Fruit fly (Drosophila melanogaster): ENCODE data around the gene Reg-2.
A peak's percentile ranks its signal among the peaks of the same experiment; 100 is the strongest.

Gene Reg-2

DNA sequence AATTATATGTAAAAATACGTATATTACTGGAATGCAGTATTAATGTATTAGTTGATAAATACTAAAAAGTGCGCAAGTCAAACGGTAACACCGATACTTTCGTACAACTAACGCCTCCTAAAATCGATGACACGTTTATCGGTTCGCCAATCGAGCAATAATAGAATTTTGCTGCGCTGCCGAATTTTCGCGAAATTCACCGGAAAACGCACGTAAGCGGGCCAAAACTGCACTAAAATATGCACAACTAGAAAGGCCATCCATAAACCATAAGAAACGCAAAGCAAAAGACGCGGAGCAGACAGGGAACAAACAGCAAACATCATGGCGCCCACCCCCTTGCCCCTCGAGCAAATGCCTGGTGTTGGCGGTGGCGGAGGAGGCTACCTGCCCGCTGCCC lies 13.3 kb downstream of the Reg-2 start, which contains the start of gene MED14:
Gene MED14 (plus strand): TSS at position 145 of the 400 bp plus-strand sequence.
- no peak for TF ChIP-seq noc (tag; optimal IDR thresholded peaks at IDR 0.05)

DNA sequence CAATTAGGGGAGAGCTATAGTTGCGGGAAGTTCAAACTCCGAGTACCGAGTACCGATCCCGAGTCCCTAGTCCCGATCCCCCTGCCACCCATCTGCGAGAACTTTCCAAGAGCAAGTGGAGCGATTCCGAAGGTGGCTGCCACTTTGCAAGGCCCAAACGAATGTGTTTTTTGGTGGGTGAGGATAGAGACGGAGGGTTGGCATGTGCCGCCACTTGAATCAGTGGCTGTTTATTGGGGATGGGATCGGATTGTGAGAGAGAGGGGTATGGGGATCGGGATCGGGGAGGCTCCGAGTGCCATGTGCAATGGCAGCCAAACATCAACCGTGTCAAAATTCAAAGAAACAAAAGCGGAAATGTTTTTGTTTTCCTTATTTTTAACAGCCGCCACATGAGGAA lies 14.1 kb downstream of the Reg-2 start:
- TF ChIP-seq noc (tag; optimal IDR thresholded peaks at IDR 0.05), result no peak

DNA sequence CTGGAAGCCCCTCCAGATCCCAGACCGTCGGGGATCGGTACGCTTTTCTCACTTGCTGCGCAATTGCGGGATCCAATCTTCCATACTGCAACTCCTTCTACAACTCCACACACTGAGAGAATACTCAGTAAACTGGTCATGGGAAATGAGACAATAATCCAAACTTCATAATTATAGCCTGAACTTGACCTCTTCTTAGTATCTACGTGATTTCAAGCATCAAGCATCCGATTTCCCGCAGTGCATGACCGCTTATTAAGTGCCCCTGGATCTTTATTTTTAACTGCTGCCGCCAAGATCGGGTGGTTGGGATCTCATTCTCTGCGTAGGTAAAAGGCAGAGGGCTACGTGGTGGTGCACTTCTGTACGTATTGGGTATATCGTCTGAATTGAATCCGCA lies 15.0 kb downstream of the Reg-2 start:
- TF ChIP-seq noc (tag; optimal IDR thresholded peaks at IDR 0.05), result no peak

DNA sequence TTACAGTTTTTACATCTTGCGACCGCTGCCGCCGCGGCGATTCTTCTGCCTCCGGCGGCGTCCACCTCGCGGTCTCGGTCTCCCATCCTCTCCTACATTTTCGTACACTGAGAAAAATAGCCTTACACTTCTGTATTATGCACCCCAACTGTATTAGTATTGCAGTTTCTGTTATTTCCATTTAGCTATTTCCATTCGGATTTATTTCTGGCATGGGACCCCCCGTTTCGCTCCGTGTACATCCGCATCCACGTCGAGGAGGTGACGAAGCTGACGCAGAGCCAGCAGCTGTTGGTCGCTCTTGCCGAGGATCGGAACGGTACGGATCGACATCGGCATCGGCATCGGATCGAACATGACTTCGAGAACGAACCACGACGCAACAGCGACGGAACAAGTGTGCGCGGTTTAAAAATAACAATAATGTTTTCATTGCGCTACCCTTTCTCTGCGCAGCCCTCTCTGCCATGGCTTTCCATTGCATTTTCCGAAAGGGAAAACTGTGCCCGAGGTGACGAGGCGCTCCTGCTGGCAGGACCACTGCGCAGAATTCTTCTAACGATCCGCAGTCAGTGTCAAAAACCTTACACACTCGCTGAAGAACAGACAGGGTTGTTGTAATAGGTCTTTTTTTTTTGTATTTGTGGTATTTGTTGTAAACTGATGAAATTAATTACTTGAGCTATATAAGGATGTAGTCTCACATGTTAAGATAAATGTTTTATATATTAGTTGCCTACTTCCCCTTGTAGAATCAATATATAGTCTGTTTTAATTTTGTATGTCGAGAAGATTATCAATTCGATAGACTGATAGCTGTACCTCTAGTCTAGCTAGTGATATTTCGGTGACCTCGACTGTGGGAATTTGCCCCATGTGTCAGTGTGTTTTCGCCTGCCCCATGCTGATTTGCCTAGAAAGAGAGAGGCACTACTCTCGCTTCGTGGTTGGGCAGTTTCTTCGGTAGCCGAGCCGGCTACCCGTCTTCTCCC lies 16.8 kb downstream of the Reg-2 start:
- peak; percentile 55 for TF ChIP-seq noc (tag; optimal IDR thresholded peaks at IDR 0.05)

DNA sequence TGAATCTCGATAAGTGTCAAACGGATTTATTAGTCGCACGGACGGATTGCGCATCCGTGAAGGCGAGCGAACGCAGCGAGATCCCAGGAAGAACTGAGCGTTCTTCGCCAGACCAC lies 17.3 kb downstream of the Reg-2 start, which contains the start of gene Kah:
Gene Kah (minus strand): TSS at position 101 of the 116 bp plus-strand sequence.
- no peak for TF ChIP-seq noc (tag; optimal IDR thresholded peaks at IDR 0.05)

DNA sequence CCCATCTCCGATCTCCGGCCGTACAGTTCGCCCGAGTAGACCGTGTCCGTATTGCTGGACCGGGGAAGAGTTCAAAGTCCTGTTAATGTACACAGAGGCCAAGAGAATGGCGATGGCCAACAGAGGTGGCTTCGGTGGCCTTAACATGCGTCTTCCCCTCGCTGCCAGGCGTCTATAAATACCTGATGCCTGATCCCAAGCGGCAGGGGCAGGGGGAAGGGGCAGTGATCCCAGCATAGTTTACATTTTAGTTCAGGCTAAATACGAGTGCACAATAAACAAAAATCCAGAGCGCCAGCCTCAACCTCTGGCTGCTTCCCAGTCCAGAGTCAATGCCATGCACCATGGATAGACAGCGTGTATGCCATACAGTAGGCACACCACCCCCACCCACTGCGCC lies 18.5 kb downstream of the Reg-2 start:
- TF ChIP-seq noc (tag; optimal IDR thresholded peaks at IDR 0.05), result no peak

DNA sequence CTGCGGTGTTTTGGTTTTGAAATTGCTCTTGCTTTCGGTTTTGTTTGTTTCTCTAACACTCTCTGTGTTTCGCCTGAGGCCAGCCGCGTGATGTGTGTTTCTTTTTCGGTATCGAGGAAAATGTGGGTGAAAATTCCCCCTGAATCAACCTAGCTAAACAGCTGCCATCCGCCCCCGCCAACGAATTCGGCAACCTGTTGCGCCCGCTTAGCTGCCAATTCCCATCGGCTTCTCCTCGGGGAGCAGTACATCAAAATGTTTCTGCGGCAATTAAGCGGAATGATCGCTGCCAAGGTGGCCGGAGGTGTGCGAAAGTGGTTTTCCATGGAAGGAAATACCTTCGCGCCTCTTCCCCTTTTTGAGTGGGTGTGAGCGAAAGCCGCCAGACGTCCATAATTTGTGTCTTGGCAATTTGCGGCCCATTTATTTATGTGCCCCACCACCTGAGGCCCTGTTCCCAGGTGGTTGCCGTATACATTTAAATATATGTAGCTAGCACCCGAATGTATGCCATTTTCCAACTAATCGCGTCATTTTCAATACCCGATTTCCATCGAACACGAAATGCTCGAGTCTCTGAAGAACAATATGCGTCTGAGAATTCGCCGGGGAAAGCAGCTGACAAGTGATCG lies 19.7 kb downstream of the Reg-2 start:
- TF ChIP-seq noc (tag; optimal IDR thresholded peaks at IDR 0.05), result no peak

DNA sequence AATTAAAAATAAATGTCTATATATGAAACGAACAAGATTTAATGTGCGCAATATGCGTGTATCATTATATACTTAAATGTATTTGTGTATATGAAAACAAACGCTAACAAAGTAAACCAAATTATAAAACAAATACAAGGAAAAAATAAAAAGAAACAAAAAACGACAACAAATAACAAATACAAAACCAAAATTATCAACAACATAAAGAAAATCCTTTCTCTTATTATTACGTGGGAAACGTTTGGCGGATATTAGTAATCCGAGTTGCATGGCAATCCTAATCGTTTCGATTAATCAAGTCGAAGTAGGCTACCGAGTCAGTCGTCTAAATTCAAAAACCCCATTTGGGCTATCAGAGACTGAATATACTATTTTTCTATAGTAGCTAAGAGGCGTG lies 25.3 kb downstream of the Reg-2 start, which contains the start of gene Ppm1:
Gene Ppm1 (plus strand): TSS at position 301 of the 400 bp plus-strand sequence.
- no peak for TF ChIP-seq noc (tag; optimal IDR thresholded peaks at IDR 0.05)

DNA sequence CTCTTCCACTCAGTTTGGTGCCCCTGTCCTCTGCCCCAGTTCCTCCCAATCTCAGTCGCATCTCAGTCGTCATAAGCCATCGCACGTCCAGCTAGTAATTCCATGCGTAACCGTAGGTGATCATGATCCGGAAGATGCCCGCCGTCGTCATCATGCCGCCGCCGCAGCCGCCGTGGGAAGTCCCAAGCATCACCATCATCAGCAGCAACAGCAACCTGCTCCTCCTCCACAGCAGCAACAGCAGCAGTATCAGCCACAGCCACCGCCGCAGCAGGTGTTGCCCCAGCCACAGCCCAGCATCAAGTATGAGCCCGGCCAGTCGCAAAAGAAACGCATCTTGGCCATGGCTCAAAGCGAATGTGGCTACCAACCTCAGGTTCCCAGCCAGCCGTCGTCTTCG lies 33.4 kb downstream of the Reg-2 start:
- no peak for TF ChIP-seq noc (tag; optimal IDR thresholded peaks at IDR 0.05)

DNA sequence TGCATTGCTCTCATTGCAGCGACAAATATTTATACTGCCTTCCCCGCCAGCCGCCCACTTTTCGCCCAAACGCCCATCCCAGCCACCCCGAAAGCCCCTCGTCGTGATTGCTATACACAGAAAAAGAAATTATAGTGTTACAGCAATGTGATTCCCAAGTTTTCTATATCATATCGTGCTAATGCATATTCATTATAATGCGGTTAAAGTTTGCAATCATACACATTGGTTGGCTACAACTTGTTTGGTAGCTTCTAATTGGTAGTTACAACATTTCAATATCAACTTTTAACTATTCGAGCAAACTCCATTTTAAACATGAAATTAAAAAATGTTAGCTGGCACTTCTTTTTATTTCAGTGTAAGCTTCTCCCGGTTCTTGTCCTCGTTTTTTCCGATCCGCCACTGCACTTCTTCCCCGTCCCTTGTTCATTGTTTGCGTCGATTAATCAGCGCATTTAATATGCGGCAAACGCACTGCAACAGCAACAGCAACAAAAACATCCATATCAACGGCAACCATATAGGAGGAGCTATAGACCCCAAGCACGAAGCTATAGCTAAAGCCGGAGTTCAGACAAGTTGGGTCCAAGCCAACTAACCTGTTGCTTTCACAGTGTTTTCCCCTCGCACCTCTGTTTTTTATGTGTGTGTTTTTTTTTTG lies 40.3 kb downstream of the Reg-2 start:
- no peak for TF ChIP-seq noc (tag; optimal IDR thresholded peaks at IDR 0.05)

DNA sequence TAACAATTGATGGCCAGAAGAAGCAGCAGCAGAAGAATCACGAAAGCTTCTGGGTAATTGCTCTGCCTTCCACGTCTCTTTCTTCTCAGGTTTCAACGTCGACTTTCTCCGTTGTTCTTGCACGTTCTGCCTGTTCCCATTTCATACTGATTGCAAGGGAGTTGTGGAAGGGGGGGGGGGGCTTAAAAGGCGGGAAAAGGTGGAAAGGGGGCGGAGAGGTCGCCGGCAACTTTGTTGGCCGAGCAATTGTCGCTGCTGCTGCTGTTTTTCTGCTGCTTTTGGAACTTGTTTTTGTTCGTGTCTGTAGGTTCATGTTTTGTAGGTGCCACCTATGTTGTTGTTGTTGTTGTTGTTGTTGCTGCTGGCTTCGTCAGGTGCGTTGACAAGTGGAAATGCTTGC lies 40.8 kb downstream of the Reg-2 start:
- TF ChIP-seq noc (tag; optimal IDR thresholded peaks at IDR 0.05), result no peak

DNA sequence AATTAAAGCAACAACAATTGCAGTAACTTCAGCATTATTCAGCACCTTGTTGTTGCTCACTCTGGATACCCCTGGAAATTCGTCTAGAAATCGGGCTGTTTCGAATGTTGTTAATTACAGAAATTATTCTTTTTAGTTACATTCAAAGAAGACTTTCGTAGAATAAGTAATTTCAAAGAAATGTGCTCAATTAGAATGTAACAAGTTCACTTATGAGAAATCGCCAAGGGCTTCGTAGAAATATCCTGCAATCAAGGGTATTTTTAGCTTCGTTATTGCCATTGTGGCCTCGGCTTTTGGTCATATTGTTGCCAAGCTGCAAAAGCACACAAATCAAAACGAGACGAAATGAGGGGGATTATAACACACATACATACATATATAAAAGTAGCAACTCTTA lies 42.4 kb downstream of the Reg-2 start:
- no peak for TF ChIP-seq noc (tag; optimal IDR thresholded peaks at IDR 0.05)

DNA sequence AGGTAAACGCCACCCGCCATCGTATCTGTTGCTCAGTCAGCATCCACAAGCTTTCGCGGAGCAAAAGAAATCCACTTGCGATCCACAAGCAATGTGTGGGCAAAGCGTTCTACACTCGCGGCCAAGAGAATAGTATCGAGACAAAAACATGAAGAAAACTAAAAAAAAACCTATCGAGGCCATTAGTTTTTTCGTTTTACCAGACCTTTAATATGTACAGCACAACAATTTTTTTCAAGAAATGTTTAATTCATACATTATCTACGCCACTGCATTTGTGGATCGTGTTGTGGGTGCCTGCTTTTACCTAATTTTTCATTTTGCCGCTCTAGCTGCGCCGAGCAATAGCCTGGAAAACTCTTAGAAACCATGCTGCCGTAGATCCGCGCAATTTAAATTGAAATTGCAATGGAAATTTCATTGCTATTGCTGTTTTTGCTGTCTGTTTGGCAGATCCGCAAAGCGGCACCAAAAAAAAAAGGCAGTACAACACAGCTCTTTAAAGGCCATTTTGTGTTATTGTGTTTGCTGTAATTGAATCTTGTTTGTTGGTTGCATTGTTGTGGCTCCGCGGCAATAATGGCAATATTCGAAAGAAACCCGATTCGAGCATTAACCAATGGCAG lies 43.3 kb downstream of the Reg-2 start:
- peak; percentile 18 for TF ChIP-seq noc (tag; optimal IDR thresholded peaks at IDR 0.05)

DNA sequence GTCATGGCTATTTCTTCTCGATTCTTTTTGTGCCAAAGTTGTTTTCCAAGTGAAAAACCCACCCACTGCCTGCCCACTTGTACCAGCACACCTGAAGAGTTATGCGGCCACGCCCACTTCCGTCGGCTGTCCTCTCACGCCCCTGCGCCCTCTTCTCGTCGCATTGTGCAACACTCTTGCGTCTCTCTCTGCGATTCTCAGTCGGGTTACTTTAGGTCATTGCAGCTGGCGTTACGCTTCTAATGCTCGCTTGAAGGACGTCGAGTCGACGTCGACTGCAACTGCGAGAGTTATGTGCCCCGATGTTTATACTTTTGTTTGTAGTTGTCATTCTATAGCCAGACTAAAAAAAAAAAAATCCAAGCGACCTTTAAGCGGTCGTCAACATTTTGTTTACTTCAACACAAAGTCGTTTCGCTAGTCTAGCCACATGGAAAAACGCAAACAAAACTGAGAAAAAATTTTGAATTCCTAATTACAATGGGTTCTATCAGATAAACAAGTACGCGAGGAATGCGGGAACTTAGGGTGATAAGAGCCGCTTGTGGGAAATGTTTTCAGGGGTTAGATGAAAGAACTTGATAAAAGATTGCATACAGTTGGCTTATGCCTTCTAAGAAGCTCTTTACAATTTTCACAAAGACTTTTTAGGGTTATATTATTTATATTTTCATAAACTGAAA lies 44.5 kb downstream of the Reg-2 start:
- TF ChIP-seq noc (tag; optimal IDR thresholded peaks at IDR 0.05), result no peak

DNA sequence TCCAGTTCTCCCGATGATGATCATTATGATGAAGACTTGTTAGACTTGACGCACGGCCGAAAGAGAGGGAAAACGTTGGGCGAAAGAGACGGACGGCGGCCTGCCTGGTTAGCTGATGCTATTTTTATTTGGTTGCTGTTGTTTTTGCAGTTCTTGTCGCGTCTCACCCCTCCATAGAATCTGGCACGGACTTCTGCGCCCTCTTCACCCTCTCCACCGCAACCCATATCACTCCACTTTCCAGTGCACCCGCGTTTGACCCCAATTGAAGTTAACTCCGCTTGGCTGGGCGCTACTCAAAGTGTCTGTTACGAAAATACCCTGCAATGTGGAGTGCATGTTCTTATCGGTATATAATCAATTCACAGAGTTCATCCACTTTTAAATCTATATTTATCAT lies 45.3 kb downstream of the Reg-2 start:
- no peak for TF ChIP-seq noc (tag; optimal IDR thresholded peaks at IDR 0.05)
